Worm (Caenorhabditis elegans): Measurements from ENCODE around the gene F46B3.7.

DNA sequence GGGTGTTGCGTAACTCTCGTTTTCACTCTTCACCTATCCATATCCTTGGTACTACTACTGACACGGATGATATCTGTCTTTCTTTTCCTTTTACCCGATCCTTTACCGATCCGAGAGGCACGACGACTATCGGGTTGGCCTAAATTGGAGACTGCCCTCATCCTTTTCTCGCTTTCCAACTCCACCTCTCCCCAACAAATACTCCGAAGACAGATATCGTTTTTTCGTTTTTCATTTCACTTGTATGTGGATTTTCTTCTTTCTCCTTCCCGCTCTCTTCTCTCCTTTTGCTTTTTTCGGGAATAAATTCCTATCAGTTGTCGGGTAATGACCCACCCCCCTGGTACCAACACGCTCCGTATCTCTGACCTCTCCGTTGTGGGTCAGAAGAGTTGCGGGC, 46.4 kb upstream of the F46B3.7 start:
- TF ChIP-seq him-1 (tag; optimal IDR thresholded peaks at IDR 0.05) (no peak), dao-5 (tag; optimal IDR thresholded peaks at IDR 0.05) (no peak), W03F9.2 (tag; optimal IDR thresholded peaks at IDR 0.05) (no peak)
